Fruit fly (Drosophila melanogaster) whole organism, larva: ENCODE measurements around the gene CG12992.

Experiments
- noc ChIP-seq: fragments of 200-800 bp; sonication (Bioruptor generic); optimal IDR thresholded peaks from 3 replicates; lab custom pipeline; 2019; ENCODE audit warnings: missing biosample characterization, mild to moderate bottlenecking, missing genetic modification characterization, moderate library complexity

Gene CG12992

DNA sequence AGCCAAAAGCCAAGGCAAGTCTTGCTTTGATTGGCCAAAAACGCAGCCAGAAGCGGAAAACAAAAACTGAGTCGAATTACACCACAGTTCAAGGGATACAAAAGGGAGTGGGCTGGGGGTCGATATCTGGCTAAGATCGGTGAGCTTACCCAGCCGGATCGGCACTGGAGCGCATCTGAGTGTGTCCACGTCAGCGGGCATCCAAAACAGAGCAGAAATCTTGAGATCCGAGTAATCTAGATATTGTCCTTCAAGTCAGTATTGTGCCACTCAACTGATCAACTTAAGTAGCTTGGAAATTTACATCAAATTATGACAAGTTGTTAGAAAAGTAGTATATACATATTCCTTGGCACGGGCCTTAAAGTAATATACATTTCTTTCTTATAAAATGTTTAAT is at the start of gene CG12992:
Gene CG12992, plus strand, starts transcription at position 301 of the 400 bp plus-strand sequence.
- no peak for TF ChIP-seq noc (tag; lab: Kevin White, UChicago)

DNA sequence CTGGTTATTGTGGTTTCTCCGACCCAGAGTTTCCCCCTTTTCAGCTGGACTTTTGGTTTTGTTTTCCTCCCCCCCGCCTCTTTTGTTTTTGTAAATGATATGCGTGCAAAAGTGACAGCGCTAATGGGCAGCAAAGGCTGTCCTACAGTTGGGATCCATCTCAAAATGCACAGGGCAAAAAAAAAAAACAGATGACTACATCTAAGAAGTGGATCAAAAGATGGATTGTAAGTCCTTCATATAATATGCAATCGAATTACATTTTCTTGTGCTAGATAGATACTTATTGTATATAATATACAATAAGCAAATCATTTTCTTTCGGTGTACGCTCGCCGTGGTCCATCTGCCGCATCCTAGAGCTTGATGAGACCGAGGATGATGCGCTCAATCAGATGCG is 45.9 kb upstream of the CG12992 start:
- no peak for TF ChIP-seq noc (tag; lab: Kevin White, UChicago)

DNA sequence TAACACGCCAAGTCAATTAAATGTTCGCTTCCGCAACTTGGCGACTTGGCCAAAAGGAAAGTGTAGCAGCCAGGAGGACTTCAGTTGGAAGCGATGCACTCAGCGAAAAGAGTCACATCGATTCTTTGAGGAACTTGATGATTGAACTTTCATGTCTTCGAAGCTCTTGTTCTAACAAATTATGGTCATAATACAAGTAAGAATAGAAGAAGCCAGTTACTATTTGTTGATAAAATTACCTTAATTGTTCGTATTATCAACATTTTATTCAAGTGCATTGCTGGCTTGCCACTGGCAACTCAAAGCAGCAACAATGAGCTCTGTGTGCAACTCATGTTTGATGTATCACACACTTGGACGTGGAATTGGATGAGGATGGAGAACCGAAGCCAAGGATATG is 45.3 kb upstream of the CG12992 start:
- no peak for TF ChIP-seq noc (tag; lab: Kevin White, UChicago)

dm6 chrX:17544409-17544808 is 44.3 kb upstream of the CG12992 start:
- TF ChIP-seq noc (tag; lab: Kevin White, UChicago): no peak

- no peak for TF ChIP-seq noc (tag; lab: Kevin White, UChicago)
Measured at dm6 chrX:17545580-17545979, 43.1 kb upstream of the CG12992 start.

DNA sequence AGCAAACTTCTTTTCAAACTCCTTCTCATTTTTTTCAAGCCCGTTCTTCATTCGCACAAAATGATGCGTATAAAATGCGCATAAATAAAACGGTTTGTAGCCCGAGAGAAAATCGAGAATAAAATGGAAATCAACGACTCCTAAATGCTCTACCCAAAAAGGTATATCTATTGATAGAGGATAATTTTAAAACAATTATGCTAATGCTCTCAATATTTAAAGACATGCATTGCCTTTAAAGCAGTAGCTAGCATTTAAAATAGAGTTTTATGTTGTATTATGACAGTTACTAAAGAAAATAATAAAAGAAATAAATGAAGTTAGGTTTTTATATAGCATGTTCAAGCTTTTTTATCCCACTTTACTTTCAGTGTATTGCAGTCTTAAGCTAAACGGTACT is 38.4 kb upstream of the CG12992 start:
- no peak for TF ChIP-seq noc (tag; lab: Kevin White, UChicago)

dm6 chrX:17550957-17551356 is 37.7 kb upstream of the CG12992 start:
- TF ChIP-seq noc (tag; lab: Kevin White, UChicago): no peak

- TF ChIP-seq noc (tag; lab: Kevin White, UChicago): no peak
Measured at dm6 chrX:17555139-17555538, 33.5 kb upstream of the CG12992 start.

DNA sequence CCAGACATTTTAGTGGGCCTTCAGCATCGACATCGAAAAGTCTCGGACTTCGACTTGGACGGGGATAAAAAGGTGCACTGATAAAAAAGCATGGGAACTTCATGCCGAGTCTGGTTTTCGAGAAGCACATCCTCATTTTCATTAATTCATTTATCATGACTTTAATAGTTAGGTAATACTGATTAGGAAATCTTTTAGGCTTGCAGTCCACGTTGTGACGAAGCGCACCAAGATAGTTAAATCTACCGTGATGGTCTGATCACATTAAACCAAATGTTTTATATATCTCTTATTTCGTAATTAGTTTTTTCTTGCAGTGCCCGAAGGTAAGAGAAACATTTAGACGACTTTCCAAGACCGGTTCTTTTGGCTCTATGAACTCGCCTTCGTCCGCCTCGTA is 30.0 kb upstream of the CG12992 start:
- no peak for TF ChIP-seq noc (tag; lab: Kevin White, UChicago)

DNA sequence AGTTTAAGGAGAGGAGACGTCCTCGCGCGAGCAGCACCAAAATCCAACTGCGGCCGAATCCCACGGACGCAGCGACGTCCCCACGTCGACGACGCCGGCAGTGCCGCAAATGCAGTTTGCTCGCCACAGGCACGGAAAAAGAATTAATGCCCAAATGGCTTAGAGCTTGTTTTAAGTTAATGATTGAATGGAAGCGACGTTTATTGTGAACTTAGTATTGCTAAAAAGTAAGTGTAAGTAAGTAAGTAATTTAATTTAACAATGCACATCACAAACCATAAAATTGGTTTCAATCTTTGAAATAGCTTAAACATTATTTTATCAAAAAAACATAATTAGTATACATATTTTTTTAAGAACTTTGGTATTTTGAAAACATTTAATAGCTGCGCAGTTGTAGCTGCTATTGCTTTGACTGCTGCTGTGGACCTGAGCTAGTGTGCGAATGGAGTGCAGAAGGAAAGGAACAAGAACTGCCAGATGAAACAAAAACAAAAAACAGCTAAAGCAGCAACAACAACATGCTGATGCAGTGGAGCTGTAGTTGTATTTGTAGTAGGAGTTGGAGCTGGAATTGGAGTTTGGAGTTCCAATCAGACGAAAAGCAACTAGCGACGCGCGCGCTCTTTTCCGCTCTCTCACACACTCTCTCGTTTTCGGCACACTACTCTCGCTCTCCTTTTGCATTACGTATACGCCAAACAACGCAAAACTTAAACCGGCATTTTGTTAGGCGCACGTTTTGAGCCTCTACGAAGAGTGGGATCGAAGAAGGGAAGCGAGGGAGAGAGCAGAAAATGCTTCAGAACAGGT is 27.3 kb upstream of the CG12992 start, which contains the start of gene CG43658:
Gene CG43658, minus strand, starts transcription at position 51 of the 813 bp plus-strand sequence.
- no peak for TF ChIP-seq noc (tag; lab: Kevin White, UChicago)

dm6 chrX:17561943-17562313 is 26.7 kb upstream of the CG12992 start:
- no peak for TF ChIP-seq noc (tag; lab: Kevin White, UChicago)

DNA sequence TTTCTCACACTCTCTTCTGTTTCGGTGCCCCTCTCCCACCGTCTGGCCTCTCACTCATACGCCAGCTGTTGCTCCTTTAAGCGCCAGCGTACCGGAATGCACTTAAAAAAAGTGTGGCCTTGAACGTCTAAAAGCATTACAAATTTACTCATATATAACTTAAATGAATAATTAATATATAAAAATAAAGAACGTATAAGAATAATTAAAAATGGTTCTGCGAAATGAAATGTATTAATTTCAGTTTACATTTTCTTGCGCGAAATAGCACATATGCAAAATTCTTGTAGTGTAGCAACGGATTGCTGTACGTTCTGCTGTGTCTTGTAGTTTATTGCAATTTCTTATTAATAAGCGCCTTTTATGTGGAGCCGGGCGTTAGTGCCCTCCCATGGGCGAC is 26.1 kb upstream of the CG12992 start:
- no peak for TF ChIP-seq noc (tag; lab: Kevin White, UChicago)

DNA sequence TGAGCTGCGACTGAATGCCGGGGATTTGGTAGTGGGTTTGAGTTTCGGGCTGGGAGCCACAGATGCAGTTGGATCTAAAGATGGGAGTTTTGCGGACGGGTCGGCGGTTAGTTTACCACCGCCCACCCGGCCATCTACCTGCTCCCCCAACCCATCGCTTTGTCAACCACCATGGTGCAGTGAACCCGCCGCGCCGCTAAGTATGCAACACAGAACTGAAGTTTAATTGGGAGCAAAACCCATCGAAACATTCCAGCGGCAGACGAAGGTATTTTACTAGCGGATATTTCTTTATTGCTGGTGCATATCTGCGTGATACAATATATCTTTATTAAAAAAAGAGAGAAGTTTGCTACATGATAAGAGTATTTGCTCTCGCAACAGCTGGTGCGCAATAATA is 22.5 kb upstream of the CG12992 start:
- no peak for TF ChIP-seq noc (tag; lab: Kevin White, UChicago)

DNA sequence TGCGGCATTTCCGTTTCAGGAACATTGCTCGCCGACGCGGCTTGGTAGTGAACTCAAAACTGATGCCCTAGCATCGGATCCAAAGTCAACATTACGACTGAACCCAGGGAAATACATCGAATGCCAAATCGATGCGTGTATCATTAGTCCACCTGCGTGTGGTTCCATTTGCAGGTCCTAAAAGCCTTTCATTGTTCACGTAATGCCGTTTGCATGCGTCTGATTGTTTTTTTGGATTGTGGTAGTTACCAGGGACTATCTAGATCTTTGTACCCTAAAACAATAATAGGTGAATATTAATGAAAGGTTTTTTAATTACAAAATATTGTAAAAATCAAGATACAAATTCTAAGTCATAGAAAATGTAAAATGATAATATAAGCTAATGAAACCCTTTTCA is 19.5 kb upstream of the CG12992 start, which contains the start of gene ppk23:
Gene ppk23, minus strand, starts transcription at position 101 of the 400 bp plus-strand sequence.
- TF ChIP-seq noc (tag; lab: Kevin White, UChicago): no peak

dm6 chrX:17570912-17571609 is 17.6 kb upstream of the CG12992 start:
- TF ChIP-seq noc (tag; lab: Kevin White, UChicago): no peak

DNA sequence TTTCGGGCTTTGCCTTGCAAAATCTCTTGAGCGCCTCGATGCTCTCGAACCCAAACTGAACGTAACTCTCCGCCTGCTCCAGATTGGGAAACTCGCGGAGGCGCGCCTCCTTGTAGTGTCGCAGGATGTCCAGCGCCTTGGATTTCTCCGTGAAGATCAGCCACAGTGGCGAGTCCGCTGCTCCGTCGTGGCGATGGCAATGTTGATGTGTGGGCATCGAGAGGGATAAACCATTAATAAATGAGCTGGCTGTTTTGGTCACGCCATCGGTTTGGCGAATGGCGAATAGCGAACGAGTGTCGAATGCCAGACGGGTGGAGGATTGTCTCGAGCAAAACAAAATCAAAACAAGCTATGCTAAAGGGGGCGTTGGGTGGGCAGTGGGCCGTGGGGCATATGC is 12.8 kb upstream of the CG12992 start:
- no peak for TF ChIP-seq noc (tag; lab: Kevin White, UChicago)

DNA sequence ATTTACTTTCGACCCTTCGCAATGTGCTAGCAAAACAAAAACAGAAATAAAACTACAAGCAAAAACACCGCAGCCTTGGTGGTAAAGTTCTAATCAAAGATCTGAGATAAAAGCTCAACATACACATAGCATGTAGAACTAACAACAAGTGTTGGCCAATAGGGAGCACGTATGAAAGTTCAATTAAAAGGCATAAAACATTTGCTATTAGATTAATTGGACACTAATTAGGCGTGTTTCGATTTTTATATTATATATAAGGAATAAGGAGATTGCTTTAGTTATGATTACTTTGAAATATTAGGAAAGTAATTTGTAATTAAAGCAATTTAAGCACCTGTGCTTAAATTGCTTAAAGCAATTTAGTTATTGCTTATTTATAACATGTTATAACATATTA is 12.1 kb upstream of the CG12992 start:
- peak; percentile 13 for TF ChIP-seq noc (tag; lab: Kevin White, UChicago)
